Worm (Caenorhabditis elegans): ENCODE measurements around the gene lido-15.

DNA sequence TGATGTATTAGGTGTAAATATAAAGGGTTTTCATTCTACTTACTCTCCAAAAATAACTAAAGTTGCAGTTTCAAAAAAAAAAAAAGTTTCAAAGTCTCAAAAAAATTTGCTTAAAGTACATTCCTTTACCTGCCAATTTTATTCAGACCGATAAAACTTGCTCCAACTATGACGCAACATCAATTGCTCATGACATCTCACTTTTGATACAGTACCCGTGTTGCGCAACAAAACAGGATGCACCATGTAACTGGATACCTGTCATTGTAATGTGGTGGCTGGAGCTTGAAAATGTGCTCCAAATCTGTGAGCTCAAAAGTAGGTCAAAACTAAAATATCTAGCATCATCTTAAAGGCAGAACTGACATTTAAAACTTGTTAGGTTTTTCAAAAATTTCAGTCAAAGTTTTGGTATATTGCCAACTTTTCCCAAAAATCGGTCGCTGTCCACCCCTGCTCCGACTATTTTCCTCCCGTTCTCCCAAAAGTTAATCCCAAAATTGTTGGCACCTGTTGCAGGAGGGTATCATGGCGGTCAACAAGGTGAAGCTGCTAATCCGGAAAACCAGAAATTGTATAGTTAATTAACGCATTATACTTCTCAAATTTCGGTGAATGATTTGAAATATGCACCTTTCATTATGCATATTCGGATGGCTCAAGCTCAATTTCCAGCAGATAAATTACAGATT lies 29.6 kb upstream of the lido-15 start, which contains the start of gene T24E12.2:
- TF ChIP-seq flt-1 (GFP tag; IDR thresholded peaks at IDR 0.05), result no peak
- TF ChIP-seq T22C8.4 (GFP tag; IDR thresholded peaks at IDR 0.05), result no peak
- no peak for TF ChIP-seq cog-1 (tag; optimal IDR thresholded peaks at IDR 0.05)
- TF ChIP-seq ref-1 (GFP tag; conservative IDR thresholded peaks at IDR 0.05), result no peak
- no peak for TF ChIP-seq ztf-23 (GFP tag; IDR thresholded peaks at IDR 0.05)
